Fruit fly (Drosophila melanogaster) whole organism, embryonic: ENCODE results near the gene Pex7.

Experiments used
- ATbp ChIP-seq: fragments of 200-800 bp; sonication (Bioruptor generic); optimal IDR thresholded peaks from 2 replicates; lab custom pipeline; 2017; ENCODE audit warnings: missing biosample characterization, mild to moderate bottlenecking, missing genetic modification characterization, missing genetic modification reagents
- Abd-B ChIP-seq: fragments of 200-800 bp; sonication (Bioruptor generic); optimal IDR thresholded peaks from 2 replicates; lab custom pipeline; 2018; ENCODE audit warnings: missing biosample characterization, mild to moderate bottlenecking, missing genetic modification characterization, moderate library complexity
- Aef1 ChIP-seq: fragments of 200-800 bp; sonication (Bioruptor generic); IDR thresholded peaks from 3 replicates; pipeline ENCODE4 v1.3.6; 2022; ENCODE audit warnings: missing biosample characterization, missing genetic modification characterization
- BEAF-32 ChIP-seq: fragments of 200-800 bp; sonication (Bioruptor generic); optimal IDR thresholded peaks from 3 replicates; lab custom pipeline; 2017; ENCODE audit warnings: missing biosample characterization, missing genetic modification characterization, mild to moderate bottlenecking, moderate library complexity, missing genetic modification reagents
- CG10366 ChIP-seq: fragments of 200-800 bp; sonication (Bioruptor generic); IDR thresholded peaks from 2 replicates; pipeline ENCODE4 v1.3.6; 2022; ENCODE audit warnings: missing biosample characterization, missing genetic modification characterization
- CG11560 ChIP-seq: fragments of 200-800 bp; sonication (Bioruptor generic); IDR thresholded peaks from 3 replicates; pipeline ENCODE4 v1.3.6; 2022; ENCODE audit warnings: missing biosample characterization, missing genetic modification characterization
- CG12071 ChIP-seq: fragments of 200-800 bp; sonication (Bioruptor generic); optimal IDR thresholded peaks from 3 replicates; lab custom pipeline; 2018; ENCODE audit warnings: missing biosample characterization, mild to moderate bottlenecking, missing genetic modification characterization
- CG13624 ChIP-seq: fragments of 200-800 bp; sonication (Bioruptor generic); optimal IDR thresholded peaks from 2 replicates; lab custom pipeline; 2016; ENCODE audit warnings: missing biosample characterization, missing genetic modification characterization
- CG15269 ChIP-seq: fragments of 200-800 bp; sonication (Bioruptor generic); optimal IDR thresholded peaks from 2 replicates; lab custom pipeline; 2018; ENCODE audit warnings: missing biosample characterization, mild to moderate bottlenecking, missing genetic modification characterization, moderate library complexity
- CG15696 ChIP-seq: fragments of 200-800 bp; sonication (Bioruptor generic); optimal IDR thresholded peaks from 2 replicates; lab custom pipeline; 2019; ENCODE audit warnings: missing biosample characterization, mild to moderate bottlenecking, missing genetic modification characterization, moderate library complexity
- CG16813 ChIP-seq: fragments of 200-800 bp; sonication (Bioruptor generic); IDR thresholded peaks from 3 replicates; pipeline ENCODE4 v1.3.6; 2022; ENCODE audit warnings: missing biosample characterization, missing genetic modification characterization; ENCODE audit not compliant: partially characterized antibody
- CG17361 ChIP-seq: fragments of 200-800 bp; sonication (Bioruptor generic); IDR thresholded peaks from 3 replicates; pipeline ENCODE4 v1.3.6; 2022; ENCODE audit warnings: missing biosample characterization, missing genetic modification characterization
- CG2678 ChIP-seq: fragments of 200-800 bp; sonication (Bioruptor generic); optimal IDR thresholded peaks from 3 replicates; lab custom pipeline; 2019; ENCODE audit warnings: missing biosample characterization, mild to moderate bottlenecking, missing genetic modification characterization, moderate library complexity
- CG30403 ChIP-seq: fragments of 200-800 bp; sonication (Bioruptor generic); optimal IDR thresholded peaks from 3 replicates; lab custom pipeline; 2016; ENCODE audit warnings: missing biosample characterization, missing genetic modification characterization
- CG3163 ChIP-seq: fragments of 200-800 bp; sonication (Bioruptor generic); optimal IDR thresholded peaks from 3 replicates; lab custom pipeline; 2016; ENCODE audit warnings: missing biosample characterization, missing genetic modification characterization
- CG3726 ChIP-seq: fragments of 200-800 bp; sonication (Bioruptor generic); IDR thresholded peaks from 3 replicates; pipeline ENCODE4, ENCODE4 v1.3.6; 2022; ENCODE audit warnings: missing biosample characterization, missing genetic modification characterization
- CG6813 ChIP-seq: fragments of 200-800 bp; sonication (Bioruptor generic); optimal IDR thresholded peaks from 2 replicates; lab custom pipeline; 2017; ENCODE audit warnings: missing biosample characterization, missing genetic modification characterization, mild to moderate bottlenecking, moderate library complexity, missing genetic modification reagents
- CG7372 ChIP-seq: fragments of 200-800 bp; sonication (Bioruptor generic); IDR thresholded peaks from 2 replicates; pipeline ENCODE4 v1.3.6; 2022; ENCODE audit warnings: missing biosample characterization, missing genetic modification characterization
- CG8281 ChIP-seq: fragments of 200-800 bp; sonication (Bioruptor generic); optimal IDR thresholded peaks from 2 replicates; lab custom pipeline; 2018; ENCODE audit warnings: missing biosample characterization, mild to moderate bottlenecking, missing genetic modification characterization, moderate library complexity
- H15 ChIP-seq: fragments of 200-800 bp; sonication (Bioruptor generic); IDR thresholded peaks from 3 replicates; pipeline ENCODE4 v1.3.6; 2022; ENCODE audit warnings: missing biosample characterization, missing genetic modification characterization
- HmgD ChIP-seq: fragments of 200-800 bp; sonication (Bioruptor generic); optimal IDR thresholded peaks from 3 replicates; lab custom pipeline; 2016; ENCODE audit warnings: missing biosample characterization, missing genetic modification characterization
- Jarid2 ChIP-seq: fragments of 200-800 bp; sonication (Bioruptor generic); optimal IDR thresholded peaks from 3 replicates; lab custom pipeline; 2017; ENCODE audit warnings: mild to moderate bottlenecking, missing biosample characterization, missing genetic modification reagents, missing genetic modification characterization
- Med ChIP-seq: fragments of 200-800 bp; sonication (Bioruptor generic); peaks from one replicate; lab custom pipeline; 2016; ENCODE audit warnings: missing biosample characterization, missing genetic modification characterization, mild to moderate bottlenecking, inconsistent platforms, moderate library complexity
- Neu2 ChIP-seq: fragments of 200-800 bp; sonication (Bioruptor generic); optimal IDR thresholded peaks from 3 replicates; lab custom pipeline; 2016; ENCODE audit warnings: missing biosample characterization, missing genetic modification characterization, borderline replicate concordance
- Stat92E ChIP-seq, 3 experiments: fragments of >200 bp in 2 of 3; fragments of 200-800 bp in 1 of 3; sonication (Bioruptor generic) in 1 of 3; optimal IDR thresholded peaks; 2 replicates each; lab custom pipeline; 2017 to 2019; ENCODE audit warnings: missing biosample characterization in 3 of 3, missing genetic modification characterization in 3 of 3, mild to moderate bottlenecking in 1 of 3, moderate library complexity in 1 of 3
- Tbp ChIP-seq: fragments of >200 bp; optimal IDR thresholded peaks from 2 replicates; lab custom pipeline; 2018; ENCODE audit warnings: missing biosample characterization, missing genetic modification characterization
- YL-1 ChIP-seq: fragments of 200-800 bp; sonication (Bioruptor generic); optimal IDR thresholded peaks from 3 replicates; lab custom pipeline; 2017; ENCODE audit warnings: missing biosample characterization, mild to moderate bottlenecking, missing genetic modification characterization
- bsh ChIP-seq, 2 experiments: fragments of 200-800 bp; sonication (Bioruptor generic); optimal IDR thresholded peaks; 2 replicates each; lab custom pipeline; 2017 to 2018; ENCODE audit warnings: mild to moderate bottlenecking in 2 of 2, missing biosample characterization in 2 of 2, missing genetic modification characterization in 2 of 2, moderate library complexity in 1 of 2
- btn ChIP-seq: fragments of 200-800 bp; sonication (Bioruptor generic); optimal IDR thresholded peaks from 2 replicates; lab custom pipeline; 2016; ENCODE audit warnings: missing biosample characterization, missing genetic modification characterization
- corto ChIP-seq: fragments of 200-800 bp; sonication (Bioruptor generic); optimal IDR thresholded peaks from 2 replicates; lab custom pipeline; 2016; ENCODE audit warnings: missing biosample characterization, mild to moderate bottlenecking, missing genetic modification characterization, moderate library complexity
- dm ChIP-seq: fragments of 200-800 bp; sonication (Bioruptor generic); optimal IDR thresholded peaks from 3 replicates; lab custom pipeline; 2016; ENCODE audit warnings: missing biosample characterization, missing genetic modification characterization
- dmrt11E ChIP-seq: fragments of 200-800 bp; sonication (Bioruptor generic); optimal IDR thresholded peaks from 3 replicates; lab custom pipeline; 2018; ENCODE audit warnings: missing biosample characterization, mild to moderate bottlenecking, missing genetic modification characterization, moderate library complexity
- eve ChIP-seq, 2 experiments: fragments of >200 bp; optimal IDR thresholded peaks; 2 replicates each; lab custom pipeline; 2017; ENCODE audit warnings: missing biosample characterization in 2 of 2, missing genetic modification characterization in 2 of 2
- grau ChIP-seq: fragments of 200-800 bp; optimal IDR thresholded peaks from 3 replicates; lab custom pipeline; 2019; ENCODE audit warnings: missing biosample characterization, mild to moderate bottlenecking, missing genetic modification characterization, moderate library complexity
- kay ChIP-seq: fragments of 200-800 bp; sonication (Bioruptor generic); optimal IDR thresholded peaks from 2 replicates; lab custom pipeline; 2016; ENCODE audit warnings: missing biosample characterization, missing genetic modification characterization
- lab ChIP-seq: fragments of 200-800 bp; sonication (Bioruptor generic); optimal IDR thresholded peaks from 3 replicates; lab custom pipeline; 2017; ENCODE audit warnings: missing biosample characterization, missing genetic modification characterization, mild to moderate bottlenecking, moderate library complexity, missing genetic modification reagents
- lilli ChIP-seq: fragments of 200-800 bp; sonication (Bioruptor generic); optimal IDR thresholded peaks from 3 replicates; lab custom pipeline; 2016; ENCODE audit warnings: missing biosample characterization, missing genetic modification characterization
- lola ChIP-seq, 3 experiments: fragments of >200 bp in 2 of 3; fragments of 200-800 bp in 1 of 3; sonication (Bioruptor generic) in 1 of 3; optimal IDR thresholded peaks; 2 replicates each; lab custom pipeline; 2017 to 2019; ENCODE audit warnings: missing biosample characterization in 3 of 3, missing genetic modification characterization in 3 of 3, mild to moderate bottlenecking in 1 of 3, moderate library complexity in 1 of 3
- mam ChIP-seq: fragments of 200-800 bp; sonication (Bioruptor generic); optimal IDR thresholded peaks from 3 replicates; lab custom pipeline; 2016; ENCODE audit warnings: missing biosample characterization, missing genetic modification characterization
- mirr ChIP-seq: fragments of 200-800 bp; sonication (Bioruptor generic); optimal IDR thresholded peaks from 3 replicates; lab custom pipeline; 2018; ENCODE audit warnings: missing biosample characterization, mild to moderate bottlenecking, missing genetic modification characterization
- nerfin-1 ChIP-seq: fragments of 200-800 bp; sonication (Bioruptor generic); optimal IDR thresholded peaks from 3 replicates; lab custom pipeline; 2019; ENCODE audit warnings: missing biosample characterization, mild to moderate bottlenecking, missing genetic modification characterization, moderate library complexity
- org-1 ChIP-seq: fragments of 200-800 bp; sonication (Bioruptor generic); optimal IDR thresholded peaks from 2 replicates; lab custom pipeline; 2017; ENCODE audit warnings: missing biosample characterization, missing genetic modification characterization
- pfk ChIP-seq: fragments of 200-800 bp; sonication (Bioruptor generic); optimal IDR thresholded peaks from 2 replicates; lab custom pipeline; 2018; ENCODE audit warnings: missing biosample characterization, mild to moderate bottlenecking, missing genetic modification characterization, moderate library complexity
- pzg ChIP-seq: fragments of 200-800 bp; sonication (Bioruptor generic); optimal IDR thresholded peaks from 3 replicates; lab custom pipeline; 2018; ENCODE audit warnings: missing biosample characterization, mild to moderate bottlenecking, missing genetic modification characterization, moderate library complexity
- ranshi ChIP-seq: fragments of 200-800 bp; sonication (Bioruptor generic); IDR thresholded peaks from 2 replicates; pipeline ENCODE4 v1.3.6; 2022; ENCODE audit warnings: missing biosample characterization, missing genetic modification characterization
- sens-2 ChIP-seq: fragments of 200-800 bp; sonication (Bioruptor generic); IDR thresholded peaks from 2 replicates; pipeline ENCODE4 v1.3.6; 2022; ENCODE audit warnings: missing biosample characterization, missing genetic modification characterization
- stwl ChIP-seq: fragments of 200-800 bp; sonication (Bioruptor generic); optimal IDR thresholded peaks from 3 replicates; lab custom pipeline; 2018; ENCODE audit warnings: missing biosample characterization, mild to moderate bottlenecking, missing genetic modification characterization, moderate library complexity
- vnd ChIP-seq: fragments of 200-800 bp; sonication (Bioruptor generic); IDR thresholded peaks from 3 replicates; pipeline ENCODE4 v1.3.6; 2022; ENCODE audit warnings: missing biosample characterization, missing genetic modification characterization; ENCODE audit not compliant: partially characterized antibody

Pex7 gene

dm6 chr3L:8667809-8668593 lies 21.1 kb downstream of the Pex7 start (continued):
- no peak for TF ChIP-seq Aef1 (GFP tag; lab: Robert Waterston, UW)
- no peak for TF ChIP-seq BEAF-32 (GFP tag; lab: Kevin White, UChicago)
- TF ChIP-seq Abd-B (GFP tag; lab: Kevin White, UChicago): no peak
- TF ChIP-seq CG10366 (GFP tag; lab: Robert Waterston, UW): no peak
- TF ChIP-seq CG15269 (tag; lab: Kevin White, UChicago): peak; percentile 39
- no peak for TF ChIP-seq ranshi (GFP tag; lab: Robert Waterston, UW)
- TF ChIP-seq CG3726: no peak
- TF ChIP-seq Neu2: no peak
- peak in 1 of 3 experiments; percentile 63 for TF ChIP-seq lola (GFP tag; optimal IDR thresholded peaks at IDR 0.05; lab: Kevin White, UChicago)
- TF ChIP-seq CG11560: no peak
- no peak for TF ChIP-seq CG3163 (GFP tag; lab: Kevin White, UChicago)
- no peak for TF ChIP-seq vnd (GFP tag; lab: Robert Waterston, UW)
- no peak for TF ChIP-seq CG16813 (GFP tag; lab: Robert Waterston, UW)
- no peak for TF ChIP-seq YL-1
- TF ChIP-seq dmrt11E: peak; percentile 78
- no peak for TF ChIP-seq sens-2 (GFP tag; lab: Robert Waterston, UW)
- no peak for TF ChIP-seq pfk (GFP tag; lab: Kevin White, UChicago)
- no peak for TF ChIP-seq mam (GFP tag; lab: Kevin White, UChicago)
- TF ChIP-seq CG2678 (tag; lab: Kevin White, UChicago): peak; percentile 51
- no peak for TF ChIP-seq CG13624 (GFP tag; lab: Kevin White, UChicago)
- no peak for TF ChIP-seq lilli
- TF ChIP-seq mirr (GFP tag; lab: Kevin White, UChicago): no peak
- peak; percentile 41 for TF ChIP-seq grau (tag; lab: Kevin White, UChicago)
- no peak for TF ChIP-seq Tbp (GFP tag; lab: Kevin White, UChicago)
- peak; percentile 62 to 69 for TF ChIP-seq bsh (GFP tag; optimal IDR thresholded peaks at IDR 0.05; lab: Kevin White, UChicago)
- TF ChIP-seq stwl: no peak
- no peak for TF ChIP-seq dm
- TF ChIP-seq CG17361: peak; percentile 56; the same call in 2 of the 3 replicates
- TF ChIP-seq Stat92E (GFP tag; optimal IDR thresholded peaks at IDR 0.05; lab: Kevin White, UChicago): no peak
- TF ChIP-seq eve (GFP tag; optimal IDR thresholded peaks at IDR 0.05; lab: Kevin White, UChicago): no peak
- TF ChIP-seq btn: no peak
- TF ChIP-seq CG6813: no peak
- no peak for TF ChIP-seq CG8281 (tag; lab: Kevin White, UChicago)
- TF ChIP-seq H15: peak; percentile 54; the same call in 1 of the 3 replicates
- TF ChIP-seq CG30403 (GFP tag; lab: Kevin White, UChicago): peak; percentile 10
- peak; percentile 38 for TF ChIP-seq CG15696
- no peak for TF ChIP-seq CG12071 (GFP tag; lab: Kevin White, UChicago)
- TF ChIP-seq lab: no peak
- no peak for TF ChIP-seq pzg
- no peak for TF ChIP-seq Med (GFP tag; lab: Kevin White, UChicago)
- TF ChIP-seq Jarid2: no peak
- no peak for TF ChIP-seq kay (GFP tag; lab: Kevin White, UChicago)
- TF ChIP-seq CG7372: no peak
- peak; percentile 85 for TF ChIP-seq corto (GFP tag; lab: Kevin White, UChicago)
- peak; percentile 22 for TF ChIP-seq ATbp (GFP tag; lab: Kevin White, UChicago)
- no peak for TF ChIP-seq nerfin-1
- TF ChIP-seq HmgD (GFP tag; lab: Kevin White, UChicago): no peak
- peak; percentile 1 for TF ChIP-seq org-1
